Worm (Caenorhabditis elegans): ENCODE data around the gene C14B1.2.

C14B1.2 gene

ce11 chrIII:3734007-3734406, 31.9 kb downstream of the C14B1.2 start, which contains the start of gene F34D10.3:
TSS of gene F34D10.3 (plus strand) at chrIII:3734255.
- TF ChIP-seq lsy-2 (tag; optimal IDR thresholded peaks at IDR 0.05) (peak in 1 of 2 experiments; percentile 48), nhr-77 (tag; optimal IDR thresholded peaks at IDR 0.05) (no peak), fkh-10 (GFP tag; optimal IDR thresholded peaks at IDR 0.05) (no peak), grh-1 (GFP tag; IDR thresholded peaks at IDR 0.05) (no peak), unc-30 (tag; optimal IDR thresholded peaks at IDR 0.05) (no peak), nhr-11 (tag; optimal IDR thresholded peaks at IDR 0.05) (no peak), efl-1 (optimal IDR thresholded peaks at IDR 0.05) (peak; percentile 3 to 18), efl-1 (GFP tag; optimal IDR thresholded peaks at IDR 0.05 in 1 of 2) (peak; percentile 6 to 51), egl-13 (tag; optimal IDR thresholded peaks at IDR 0.05) (no peak), lin-39 (tag; optimal IDR thresholded peaks at IDR 0.05) (no peak), lin-35 (GFP tag; optimal IDR thresholded peaks at IDR 0.05) (peak; percentile 18 to 47), dpl-1 (GFP tag; optimal IDR thresholded peaks at IDR 0.05) (peak in 1 of 3 experiments; percentile 27), alr-1 (tag; optimal IDR thresholded peaks at IDR 0.05; ENCODE audit: borderline replicate concordance) (no peak)

- peak in 1 of 2 experiments; percentile 55 for TF ChIP-seq lsy-2 (tag; optimal IDR thresholded peaks at IDR 0.05)
- no peak for TF ChIP-seq nhr-11 (tag; optimal IDR thresholded peaks at IDR 0.05)
- peak; percentile 62 to 84 (median 70) for TF ChIP-seq dpl-1 (GFP tag; optimal IDR thresholded peaks at IDR 0.05)
- TF ChIP-seq lin-14 (GFP tag; optimal IDR thresholded peaks at IDR 0.05), result no peak
- peak; percentile 37 for TF ChIP-seq mep-1 (tag; optimal IDR thresholded peaks at IDR 0.05)
- peak; percentile 34 for TF ChIP-seq blmp-1 (tag; optimal IDR thresholded peaks at IDR 0.05)
- TF ChIP-seq lin-35 (GFP tag; optimal IDR thresholded peaks at IDR 0.05), result peak; percentile 51 to 83
- TF ChIP-seq efl-1 (optimal IDR thresholded peaks at IDR 0.05), result peak; percentile 48 to 56
- TF ChIP-seq efl-1 (GFP tag; optimal IDR thresholded peaks at IDR 0.05 in 1 of 2), result peak; percentile 72 to 97
Observed at ce11 chrIII:3734990-3735389, 32.9 kb downstream of the C14B1.2 start, which contains the start of gene evl-18. TSS of gene evl-18 (minus strand) at chrIII:3735039.

DNA sequence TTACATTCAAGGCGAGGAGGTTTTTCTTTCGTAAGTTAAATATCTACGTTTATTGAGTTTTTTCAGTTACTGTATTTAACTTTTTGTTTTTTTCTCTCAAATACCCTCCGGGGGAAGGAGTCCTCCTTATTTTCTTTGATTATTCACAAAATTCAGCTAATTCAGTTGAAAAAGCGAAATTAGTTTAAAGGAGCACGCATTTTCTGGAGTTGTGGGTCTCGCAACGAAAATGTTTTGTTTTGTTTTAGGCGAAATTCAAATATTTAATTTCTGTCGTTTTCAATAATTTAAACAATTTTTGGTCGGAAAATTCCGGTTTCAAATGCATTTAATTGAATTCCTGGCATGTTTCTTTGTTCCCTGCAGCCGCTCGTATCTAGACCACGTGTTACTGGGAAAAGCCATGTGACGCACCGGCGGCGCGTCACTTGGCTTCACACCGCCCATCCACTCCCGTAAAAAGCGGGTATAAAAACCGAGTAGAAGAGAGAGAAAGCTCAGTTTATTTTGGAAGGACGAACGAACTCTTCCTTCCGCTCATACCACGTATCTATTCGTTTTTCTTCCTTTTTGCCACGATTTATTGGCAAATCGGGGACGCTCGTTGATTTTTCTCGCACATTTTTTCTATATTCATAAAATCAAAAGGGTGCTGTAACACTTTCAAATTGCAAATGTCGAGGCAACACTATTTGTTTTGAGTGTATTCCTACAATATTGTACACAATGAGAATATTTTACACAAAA, 33.6 kb downstream of the C14B1.2 start:
- no peak for TF ChIP-seq lin-35 (GFP tag; optimal IDR thresholded peaks at IDR 0.05)
- TF ChIP-seq isw-1 (GFP tag; IDR thresholded peaks at IDR 0.05), result no peak
- peak; percentile 27 for TF ChIP-seq blmp-1 (tag; optimal IDR thresholded peaks at IDR 0.05)
- peak; percentile 43 for TF ChIP-seq rnt-1 (tag; optimal IDR thresholded peaks at IDR 0.05)
- TF ChIP-seq efl-1 (optimal IDR thresholded peaks at IDR 0.05), result peak; percentile 43 to 58
- peak in 1 of 2 experiments; percentile 75 for TF ChIP-seq efl-1 (GFP tag; optimal IDR thresholded peaks at IDR 0.05 in 1 of 2)
- TF ChIP-seq unc-130 (tag; optimal IDR thresholded peaks at IDR 0.05), result peak; percentile 1
- peak; percentile 32 for TF ChIP-seq nhr-19 (GFP tag; conservative IDR thresholded peaks at IDR 0.05)
- TF ChIP-seq mep-1 (tag; optimal IDR thresholded peaks at IDR 0.05), result no peak
- peak; percentile 33 for TF ChIP-seq fkh-8 (tag; optimal IDR thresholded peaks at IDR 0.05)
- TF ChIP-seq nhr-76 (tag; optimal IDR thresholded peaks at IDR 0.05), result no peak
- peak; percentile 4 for TF ChIP-seq nhr-20 (tag; optimal IDR thresholded peaks at IDR 0.05)
- TF ChIP-seq lin-39 (tag; optimal IDR thresholded peaks at IDR 0.05), result no peak
- no peak for TF ChIP-seq pag-3 (tag; optimal IDR thresholded peaks at IDR 0.05; ENCODE audit: borderline replicate concordance, insufficient read depth)
- no peak for TF ChIP-seq hpl-2 (GFP tag; optimal IDR thresholded peaks at IDR 0.05)
- peak; percentile 55 for TF ChIP-seq nhr-85 (tag)
- TF ChIP-seq nhr-71 (tag; optimal IDR thresholded peaks at IDR 0.05), result peak; percentile 58
- peak; percentile 11 for TF ChIP-seq ceh-8 (GFP tag; optimal IDR thresholded peaks at IDR 0.05)
- peak in 1 of 3 experiments; percentile 39 for TF ChIP-seq dpl-1 (GFP tag; optimal IDR thresholded peaks at IDR 0.05)
- TF ChIP-seq snu-23 (GFP tag; optimal IDR thresholded peaks at IDR 0.05), result peak; percentile 35
- TF ChIP-seq lin-14 (GFP tag; optimal IDR thresholded peaks at IDR 0.05), result peak; percentile 76
- TF ChIP-seq xbp-1 (tag; optimal IDR thresholded peaks at IDR 0.05), result peak; percentile 18
- TF ChIP-seq ama-1 (optimal IDR thresholded peaks at IDR 0.05), result peak; percentile 74
- no peak for TF ChIP-seq nhr-47 (tag; optimal IDR thresholded peaks at IDR 0.05)

ce11 chrIII:3736302-3736701, 34.2 kb downstream of the C14B1.2 start, which contains the start of gene F34D10.4:
TSS of gene F34D10.4 (plus strand) at chrIII:3736602.
- TF ChIP-seq egl-13 (tag; optimal IDR thresholded peaks at IDR 0.05), result no peak
- no peak for TF ChIP-seq nhr-11 (tag; optimal IDR thresholded peaks at IDR 0.05)
- TF ChIP-seq skn-1 (tag; optimal IDR thresholded peaks at IDR 0.05), result no peak
- no peak for TF ChIP-seq fkh-8 (tag; optimal IDR thresholded peaks at IDR 0.05)
- TF ChIP-seq alr-1 (tag; optimal IDR thresholded peaks at IDR 0.05; ENCODE audit: borderline replicate concordance), result no peak
- TF ChIP-seq rnt-1 (tag; optimal IDR thresholded peaks at IDR 0.05), result no peak
- TF ChIP-seq snu-23 (GFP tag; optimal IDR thresholded peaks at IDR 0.05), result no peak
- peak; percentile 30 for TF ChIP-seq hpl-2 (GFP tag; optimal IDR thresholded peaks at IDR 0.05)

Measured in whole organism, L1 larva.